Worm (Caenorhabditis elegans) whole organism, early embryonic: ENCODE measurements around the gene sdz-13.

Experiments
- B0310.2 ChIP-seq: sonication (generic microtip); optimal IDR thresholded peaks from 2 replicates; lab custom pipeline; 2016; ENCODE audit warnings: mild to moderate bottlenecking, missing genetic modification characterization, missing compliant biosample characterization
- ama-1 ChIP-seq: fragments of 150-350 bp; optimal IDR thresholded peaks from 2 replicates; lab custom pipeline; 2014
- flt-1 ChIP-seq: fragments of 200-800 bp; sonication (Bioruptor generic); IDR thresholded peaks from 2 replicates; pipeline ENCODE4 v1.3.6; 2022; ENCODE audit warnings: missing genetic modification characterization, missing compliant biosample characterization
- hmg-4 ChIP-seq: fragments of 200-800 bp; sonication (Bioruptor generic); optimal IDR thresholded peaks from 2 replicates; lab custom pipeline; 2018; ENCODE audit warnings: mild to moderate bottlenecking, missing genetic modification characterization, missing compliant biosample characterization
- hnd-1 ChIP-seq: sonication (generic microtip); optimal IDR thresholded peaks from 2 replicates; lab custom pipeline; 2016; ENCODE audit warnings: missing genetic modification characterization, missing compliant biosample characterization
- pes-1 ChIP-seq: fragments of 200-800 bp; sonication (Bioruptor generic); IDR thresholded peaks from 2 replicates; pipeline ENCODE4 v1.3.6; 2022; ENCODE audit warnings: missing genetic modification reagents, missing genetic modification characterization, missing compliant biosample characterization
- sea-1 ChIP-seq: fragments of 200-800 bp; sonication (Bioruptor generic); conservative IDR thresholded peaks from 2 replicates; pipeline ENCODE4 v1.3.6; 2022; ENCODE audit warnings: missing genetic modification characterization, missing compliant biosample characterization
- tbx-11 ChIP-seq: fragments of 200-800 bp; sonication (Bioruptor generic); IDR thresholded peaks from 2 replicates; pipeline ENCODE4 v1.3.6; 2022; ENCODE audit warnings: missing genetic modification characterization, missing compliant biosample characterization

DNA sequence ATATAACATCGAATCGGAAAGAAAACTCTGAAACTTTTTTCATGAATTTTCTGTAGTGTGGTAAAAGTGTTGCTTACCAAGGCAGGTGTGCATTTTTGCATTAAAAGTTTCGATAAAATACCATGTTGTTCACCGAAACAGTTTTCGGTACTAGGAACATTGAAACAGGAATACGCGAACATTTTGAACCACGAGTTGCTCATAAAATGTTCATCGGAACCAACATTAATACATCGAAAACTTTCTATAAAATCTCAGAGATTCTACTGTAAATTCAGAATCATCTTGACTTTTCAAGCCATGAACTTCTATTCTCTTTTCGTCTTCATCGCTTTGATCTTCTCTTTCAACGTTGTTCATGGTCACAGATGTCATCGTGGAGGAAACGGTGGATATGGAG, 822 bp upstream of the sdz-13 start, which contains the start of gene fipr-15:
- no peak for TF ChIP-seq flt-1 (GFP tag; lab: Robert Waterston, UW)
- no peak for TF ChIP-seq tbx-11 (GFP tag; lab: Robert Waterston, UW)
- TF ChIP-seq pes-1, result no peak
- TF ChIP-seq hnd-1 (tag; lab: Kevin White, UChicago), result no peak
- no peak for TF ChIP-seq ama-1
- no peak for TF ChIP-seq hmg-4 (GFP tag; lab: Kevin White, UChicago)
- TF ChIP-seq sea-1 (GFP tag; lab: Robert Waterston, UW), result no peak
- TF ChIP-seq B0310.2, result no peak
